Fruit fly (Drosophila melanogaster) whole organism, embryonic: ENCODE data around the gene dah.

Source experiments
- ATbp ChIP-seq: fragments of 200-800 bp; sonication (Bioruptor generic); optimal IDR thresholded peaks from 2 replicates; lab custom pipeline; 2017; ENCODE audit warnings: missing biosample characterization, mild to moderate bottlenecking, missing genetic modification characterization, missing genetic modification reagents
- Blimp-1 ChIP-seq: fragments of 200-800 bp; sonication (Bioruptor generic); optimal IDR thresholded peaks from 3 replicates; lab custom pipeline; 2018; ENCODE audit warnings: missing biosample characterization, missing genetic modification characterization, mild to moderate bottlenecking, moderate library complexity, missing genetic modification reagents
- CG10267 ChIP-seq: fragments of 200-800 bp; sonication (Bioruptor generic); optimal IDR thresholded peaks from 2 replicates; lab custom pipeline; 2018; ENCODE audit warnings: missing biosample characterization, mild to moderate bottlenecking, missing genetic modification characterization, moderate library complexity
- CG10979 ChIP-seq: fragments of 200-800 bp; sonication (Bioruptor generic); optimal IDR thresholded peaks from 2 replicates; lab custom pipeline; 2018; ENCODE audit warnings: missing biosample characterization, mild to moderate bottlenecking, missing genetic modification characterization, moderate library complexity
- CG11504 ChIP-seq: fragments of 200-800 bp; sonication (Bioruptor generic); optimal IDR thresholded peaks from 3 replicates; lab custom pipeline; 2019; ENCODE audit warnings: missing biosample characterization, mild to moderate bottlenecking, missing genetic modification characterization, moderate library complexity
- CG12391 ChIP-seq: fragments of 200-800 bp; sonication (Bioruptor generic); optimal IDR thresholded peaks from 3 replicates; lab custom pipeline; 2018; ENCODE audit warnings: missing biosample characterization, mild to moderate bottlenecking, missing genetic modification characterization, moderate library complexity
- CG12659 ChIP-seq: fragments of 200-800 bp; sonication (Bioruptor generic); optimal IDR thresholded peaks from 3 replicates; lab custom pipeline; 2017; ENCODE audit warnings: mild to moderate bottlenecking, missing biosample characterization, missing genetic modification reagents, missing genetic modification characterization
- CG13424 ChIP-seq: fragments of 200-800 bp; sonication (Bioruptor generic); optimal IDR thresholded peaks from 2 replicates; lab custom pipeline; 2019; ENCODE audit warnings: missing biosample characterization, mild to moderate bottlenecking, missing genetic modification characterization, moderate library complexity
- CG14710 ChIP-seq: fragments of 200-800 bp; sonication (Bioruptor generic); optimal IDR thresholded peaks from 3 replicates; lab custom pipeline; 2019; ENCODE audit warnings: missing biosample characterization, mild to moderate bottlenecking, missing genetic modification characterization, moderate library complexity
- CG15696 ChIP-seq: fragments of 200-800 bp; sonication (Bioruptor generic); optimal IDR thresholded peaks from 2 replicates; lab custom pipeline; 2019; ENCODE audit warnings: missing biosample characterization, mild to moderate bottlenecking, missing genetic modification characterization, moderate library complexity
- CG17359 ChIP-seq: fragments of 200-800 bp; sonication (Bioruptor generic); optimal IDR thresholded peaks from 3 replicates; lab custom pipeline; 2018; ENCODE audit warnings: missing biosample characterization, mild to moderate bottlenecking, missing genetic modification characterization, moderate library complexity
- CG17361 ChIP-seq: fragments of 200-800 bp; sonication (Bioruptor generic); IDR thresholded peaks from 3 replicates; pipeline ENCODE4 v1.3.6; 2022; ENCODE audit warnings: missing biosample characterization, missing genetic modification characterization
- CG17829 ChIP-seq: fragments of 200-800 bp; optimal IDR thresholded peaks from 2 replicates; lab custom pipeline; 2019; ENCODE audit warnings: missing biosample characterization, mild to moderate bottlenecking, missing genetic modification characterization, moderate library complexity
- CG2202 ChIP-seq: fragments of 200-800 bp; sonication (Bioruptor generic); optimal IDR thresholded peaks from 2 replicates; lab custom pipeline; 2018; ENCODE audit warnings: missing biosample characterization, mild to moderate bottlenecking, missing genetic modification characterization
- CG2678 ChIP-seq: fragments of 200-800 bp; sonication (Bioruptor generic); optimal IDR thresholded peaks from 3 replicates; lab custom pipeline; 2019; ENCODE audit warnings: missing biosample characterization, mild to moderate bottlenecking, missing genetic modification characterization, moderate library complexity
- CG2712 ChIP-seq: fragments of 200-800 bp; optimal IDR thresholded peaks from 3 replicates; lab custom pipeline; 2019; ENCODE audit warnings: missing biosample characterization, mild to moderate bottlenecking, missing genetic modification characterization, moderate library complexity
- CG30403 ChIP-seq: fragments of 200-800 bp; sonication (Bioruptor generic); optimal IDR thresholded peaks from 3 replicates; lab custom pipeline; 2016; ENCODE audit warnings: missing biosample characterization, missing genetic modification characterization
- CG31441 ChIP-seq: fragments of 200-800 bp; sonication (Bioruptor generic); IDR thresholded peaks from 2 replicates; pipeline ENCODE4 v1.3.6; 2022; ENCODE audit warnings: missing biosample characterization, missing genetic modification characterization
- CG3847 ChIP-seq: fragments of 200-800 bp; sonication (Bioruptor generic); IDR thresholded peaks from 2 replicates; pipeline ENCODE4 v1.3.6; 2022; ENCODE audit warnings: missing biosample characterization, missing genetic modification characterization
- CG4820 ChIP-seq: fragments of 200-800 bp; sonication (Bioruptor generic); optimal IDR thresholded peaks from 3 replicates; lab custom pipeline; 2016; ENCODE audit warnings: missing biosample characterization, missing genetic modification characterization
- CG6813 ChIP-seq: fragments of 200-800 bp; sonication (Bioruptor generic); optimal IDR thresholded peaks from 2 replicates; lab custom pipeline; 2017; ENCODE audit warnings: missing biosample characterization, missing genetic modification characterization, mild to moderate bottlenecking, moderate library complexity, missing genetic modification reagents
- CG7556 ChIP-seq: fragments of 200-800 bp; sonication (Bioruptor generic); optimal IDR thresholded peaks from 2 replicates; lab custom pipeline; 2017; ENCODE audit warnings: missing biosample characterization, mild to moderate bottlenecking, missing genetic modification characterization
- CG8388 ChIP-seq: fragments of 200-800 bp; sonication (Bioruptor generic); optimal IDR thresholded peaks from 2 replicates; lab custom pipeline; 2019; ENCODE audit warnings: missing biosample characterization, mild to moderate bottlenecking, missing genetic modification characterization, moderate library complexity
- CG8924 ChIP-seq: fragments of 200-800 bp; optimal IDR thresholded peaks from 3 replicates; lab custom pipeline; 2019; ENCODE audit warnings: missing biosample characterization, mild to moderate bottlenecking, missing genetic modification characterization, moderate library complexity
- CG9727 ChIP-seq: fragments of 200-800 bp; sonication (Bioruptor generic); optimal IDR thresholded peaks from 3 replicates; lab custom pipeline; 2017; ENCODE audit warnings: missing biosample characterization, mild to moderate bottlenecking, missing genetic modification characterization
- CoRest ChIP-seq: fragments of 200-800 bp; sonication (Bioruptor generic); optimal IDR thresholded peaks from 3 replicates; lab custom pipeline; 2018; ENCODE audit warnings: missing biosample characterization, mild to moderate bottlenecking, missing genetic modification characterization, moderate library complexity
- D ChIP-seq, 2 experiments: fragments of 200-800 bp in 1 of 2; fragments of >200 bp in 1 of 2; sonication (Bioruptor generic) in 1 of 2; optimal IDR thresholded peaks; 2 replicates in 1 of 2; 3 replicates in 1 of 2; lab custom pipeline; 2017; ENCODE audit warnings: mild to moderate bottlenecking in 1 of 2, missing biosample characterization in 1 of 2, missing genetic modification characterization in 1 of 2, missing genetic modification reagents in 1 of 2
- D19A ChIP-seq: fragments of 200-800 bp; optimal IDR thresholded peaks from 3 replicates; lab custom pipeline; 2019; ENCODE audit warnings: missing biosample characterization, mild to moderate bottlenecking, missing genetic modification characterization, moderate library complexity
- Ets65A ChIP-seq: fragments of 200-800 bp; sonication (Bioruptor generic); peaks from one replicate; lab custom pipeline; 2016; ENCODE audit warnings: missing biosample characterization, missing genetic modification characterization
- Ets97D ChIP-seq: fragments of 200-800 bp; sonication (Bioruptor generic); optimal IDR thresholded peaks from 3 replicates; lab custom pipeline; 2016; ENCODE audit warnings: missing biosample characterization, missing genetic modification characterization
- Hr3 ChIP-seq: fragments of 200-800 bp; sonication (Bioruptor generic); optimal IDR thresholded peaks from 3 replicates; lab custom pipeline; 2016; ENCODE audit warnings: missing biosample characterization, missing genetic modification characterization
- Sox100B ChIP-seq: fragments of 200-800 bp; sonication (Bioruptor generic); optimal IDR thresholded peaks from 3 replicates; lab custom pipeline; 2018; ENCODE audit warnings: missing biosample characterization, mild to moderate bottlenecking, missing genetic modification characterization
- Ssrp ChIP-seq: fragments of 200-800 bp; sonication (Bioruptor generic); optimal IDR thresholded peaks from 2 replicates; lab custom pipeline; 2018; ENCODE audit warnings: missing biosample characterization, mild to moderate bottlenecking, missing genetic modification characterization, moderate library complexity
- YL-1 ChIP-seq: fragments of 200-800 bp; sonication (Bioruptor generic); optimal IDR thresholded peaks from 3 replicates; lab custom pipeline; 2017; ENCODE audit warnings: missing biosample characterization, mild to moderate bottlenecking, missing genetic modification characterization
- bsh ChIP-seq, 2 experiments: fragments of 200-800 bp; sonication (Bioruptor generic); optimal IDR thresholded peaks; 2 replicates each; lab custom pipeline; 2017 to 2018; ENCODE audit warnings: mild to moderate bottlenecking in 2 of 2, missing biosample characterization in 2 of 2, missing genetic modification characterization in 2 of 2, moderate library complexity in 1 of 2
- fd96Cb ChIP-seq: fragments of 200-800 bp; sonication (Bioruptor generic); optimal IDR thresholded peaks from 2 replicates; lab custom pipeline; 2018; ENCODE audit warnings: missing biosample characterization, mild to moderate bottlenecking, missing genetic modification characterization, moderate library complexity
- gem ChIP-seq: fragments of 200-800 bp; sonication (Bioruptor generic); optimal IDR thresholded peaks from 2 replicates; lab custom pipeline; 2019; ENCODE audit warnings: missing biosample characterization, mild to moderate bottlenecking, missing genetic modification characterization, moderate library complexity
- grau ChIP-seq: fragments of 200-800 bp; optimal IDR thresholded peaks from 3 replicates; lab custom pipeline; 2019; ENCODE audit warnings: missing biosample characterization, mild to moderate bottlenecking, missing genetic modification characterization, moderate library complexity
- gt ChIP-seq: fragments of 200-800 bp; sonication (Bioruptor generic); IDR thresholded peaks from 2 replicates; pipeline ENCODE4 v1.3.6; 2022; ENCODE audit warnings: missing biosample characterization, missing genetic modification characterization
- lab ChIP-seq: fragments of 200-800 bp; sonication (Bioruptor generic); optimal IDR thresholded peaks from 3 replicates; lab custom pipeline; 2017; ENCODE audit warnings: missing biosample characterization, missing genetic modification characterization, mild to moderate bottlenecking, moderate library complexity, missing genetic modification reagents
- nmo ChIP-seq: fragments of 200-800 bp; sonication (Bioruptor generic); optimal IDR thresholded peaks from 2 replicates; lab custom pipeline; 2018; ENCODE audit warnings: missing biosample characterization, mild to moderate bottlenecking, missing genetic modification characterization, moderate library complexity
- phol ChIP-seq: fragments of 200-800 bp; sonication (Bioruptor generic); optimal IDR thresholded peaks from 3 replicates; lab custom pipeline; 2018; ENCODE audit warnings: missing biosample characterization, mild to moderate bottlenecking, missing genetic modification characterization, moderate library complexity
- row ChIP-seq: fragments of 200-800 bp; sonication (Bioruptor generic); IDR thresholded peaks from 3 replicates; pipeline ENCODE4 v1.3.6; 2022; ENCODE audit warnings: missing biosample characterization, missing genetic modification characterization
- sens ChIP-seq: fragments of 200-800 bp; sonication (Bioruptor generic); peaks from one replicate; lab custom pipeline; 2016; ENCODE audit warnings: missing biosample characterization, missing genetic modification characterization
- slbo ChIP-seq: fragments of 200-800 bp; sonication (Bioruptor generic); IDR thresholded peaks from 2 replicates; pipeline ENCODE4 v1.3.6; 2022; ENCODE audit warnings: missing biosample characterization, missing genetic modification characterization
- trh ChIP-seq: fragments of 200-800 bp; sonication (Bioruptor generic); optimal IDR thresholded peaks from 2 replicates; lab custom pipeline; 2016; ENCODE audit warnings: missing biosample characterization, missing genetic modification characterization
- wdn ChIP-seq: fragments of 200-800 bp; sonication (Bioruptor generic); IDR thresholded peaks from 2 replicates; pipeline ENCODE4 v1.3.6; 2022; ENCODE audit warnings: missing biosample characterization, missing genetic modification characterization

Gene dah

DNA sequence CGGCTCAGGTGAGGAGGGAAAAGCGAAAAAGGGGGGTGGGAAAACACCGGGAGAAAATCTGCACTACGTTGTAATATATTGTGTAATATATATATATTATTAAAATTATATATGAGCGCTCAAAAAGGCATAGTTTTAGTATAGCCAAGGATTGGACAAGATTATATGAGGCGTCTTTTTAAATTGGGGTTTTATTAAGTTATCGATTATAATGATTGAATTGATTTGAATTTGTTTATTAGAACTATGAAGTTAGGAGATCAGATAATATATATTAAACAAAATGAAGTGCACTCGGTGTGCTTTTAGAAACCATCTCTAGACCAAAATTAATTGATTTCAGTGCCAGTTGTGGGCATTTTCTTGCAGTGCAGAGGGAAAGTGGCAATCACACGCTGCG lies 35.5 kb downstream of the dah start (continued):
- TF ChIP-seq row (GFP tag; lab: Robert Waterston, UW) (0 out of 3 replicates have a peak, but pooled peaks have one; percentile 21), CG2678 (tag; lab: Kevin White, UChicago) (peak; percentile 55), D19A (tag; lab: Kevin White, UChicago) (peak; percentile 10), CG8924 (tag; lab: Kevin White, UChicago) (peak; percentile 8), CoRest (peak; percentile 38), trh (no peak), CG8388 (GFP tag; lab: Kevin White, UChicago) (peak; percentile 12), CG30403 (GFP tag; lab: Kevin White, UChicago) (peak; percentile 3), CG17359 (tag; lab: Kevin White, UChicago) (peak; percentile 19), CG10979 (peak; percentile 54), lab (peak; percentile 5), grau (tag; lab: Kevin White, UChicago) (peak; percentile 26), CG3847 (GFP tag; lab: Robert Waterston, UW) (no peak), bsh (GFP tag; optimal IDR thresholded peaks at IDR 0.05; lab: Kevin White, UChicago) (peak in 1 of 2 experiments; percentile 8), CG2202 (tag; lab: Kevin White, UChicago) (no peak), CG15696 (tag; lab: Kevin White, UChicago) (no peak), CG31441 (GFP tag; lab: Robert Waterston, UW) (0 out of 2 replicates have a peak, but pooled peaks have one; percentile 12), CG6813 (no peak), Hr3 (GFP tag; lab: Kevin White, UChicago) (peak; percentile 3), slbo (GFP tag; lab: Robert Waterston, UW) (peak; percentile 17; the same call in 1 of the 2 replicates), CG12659 (GFP tag; lab: Kevin White, UChicago) (peak; percentile 6), CG9727 (GFP tag; lab: Kevin White, UChicago) (peak; percentile 18), Ssrp (tag; lab: Kevin White, UChicago) (peak; percentile 17), phol (tag; lab: Kevin White, UChicago) (peak; percentile 47), CG14710 (tag; lab: Kevin White, UChicago) (peak; percentile 31), nmo (GFP tag; lab: Kevin White, UChicago) (peak; percentile 48), Sox100B (peak; percentile 42), Blimp-1 (GFP tag; lab: Kevin White, UChicago) (peak; percentile 37), D (optimal IDR thresholded peaks at IDR 0.05; lab: Kevin White, UChicago) (no peak), D (GFP tag; optimal IDR thresholded peaks at IDR 0.05; lab: Kevin White, UChicago) (peak; percentile 22), YL-1 (GFP tag; lab: Kevin White, UChicago) (no peak), ATbp (GFP tag; lab: Kevin White, UChicago) (peak; percentile 9), CG17361 (GFP tag; lab: Robert Waterston, UW) (peak; percentile 67), sens (GFP tag; lab: Kevin White, UChicago) (peak; percentile 17), CG12391 (tag; lab: Kevin White, UChicago) (peak; percentile 22), gem (tag; lab: Kevin White, UChicago) (peak; percentile 41), wdn (GFP tag; lab: Robert Waterston, UW) (no peak), Ets65A (GFP tag; lab: Kevin White, UChicago) (peak; percentile 14), CG11504 (tag; lab: Kevin White, UChicago) (peak; percentile 54), fd96Cb (tag; lab: Kevin White, UChicago) (peak; percentile 27), CG2712 (tag; lab: Kevin White, UChicago) (peak; percentile 28), gt (no peak), CG13424 (tag; lab: Kevin White, UChicago) (peak; percentile 33), Ets97D (GFP tag; lab: Kevin White, UChicago) (no peak), CG10267 (peak; percentile 24), CG7556 (GFP tag; lab: Kevin White, UChicago) (peak; percentile 45), CG4820 (GFP tag; lab: Kevin White, UChicago) (peak; percentile 4), CG17829 (tag; lab: Kevin White, UChicago) (peak; percentile 16)
